Worm (Caenorhabditis elegans) whole organism, young adult: ENCODE measurements around the gene smut-1.

ENCODE experiments used
- C06A6.2 ChIP-seq: fragments of 200-800 bp; sonication (Bioruptor generic); conservative IDR thresholded peaks from 2 replicates; pipeline ENCODE4 v1.3.6; 2022; ENCODE audit warnings: missing genetic modification characterization, missing compliant biosample characterization
- ceh-91 ChIP-seq: fragments of 200-800 bp; sonication (Bioruptor generic); IDR thresholded peaks from 2 replicates; pipeline ENCODE4 v1.3.6; 2022; ENCODE audit warnings: missing genetic modification reagents, missing genetic modification characterization, missing compliant biosample characterization
- chd-7 ChIP-seq: sonication (generic microtip); optimal IDR thresholded peaks from 2 replicates; lab custom pipeline; 2016; ENCODE audit warnings: mild to moderate bottlenecking, missing genetic modification characterization, moderate library complexity, missing compliant biosample characterization
- dox-1 ChIP-seq: fragments of 200-800 bp; sonication (Bioruptor generic); IDR thresholded peaks from 2 replicates; pipeline ENCODE4 v1.3.6; 2022; ENCODE audit warnings: missing genetic modification reagents, missing genetic modification characterization, missing compliant biosample characterization
- mcd-1 ChIP-seq: fragments of 200-800 bp; sonication (Bioruptor generic); IDR thresholded peaks from 2 replicates; pipeline ENCODE4 v1.3.6; 2022; ENCODE audit warnings: missing genetic modification reagents, missing genetic modification characterization, missing compliant biosample characterization
- nhr-120 ChIP-seq: fragments of 200-800 bp; sonication (Bioruptor generic); IDR thresholded peaks from 2 replicates; pipeline ENCODE4 v1.3.6; 2022; ENCODE audit warnings: missing genetic modification characterization, missing compliant biosample characterization
- unc-62 ChIP-seq: fragments of 150-350 bp; optimal IDR thresholded peaks from 2 replicates; lab custom pipeline; 2014; ENCODE audit warnings: missing biosample characterization, missing genetic modification reagents, missing genetic modification characterization
- ztf-25 ChIP-seq: fragments of 200-800 bp; sonication (Bioruptor generic); IDR thresholded peaks from 2 replicates; pipeline ENCODE4 v1.3.6; 2022; ENCODE audit warnings: missing genetic modification reagents, missing genetic modification characterization, missing compliant biosample characterization

ce11 chrV:6107474-6107873, 10.6 kb downstream of the smut-1 start, which contains the start of gene cwf-19L1:
- TF ChIP-seq chd-7 (tag; lab: Kevin White, UChicago) (no peak), C06A6.2 (GFP tag; lab: Robert Waterston, UW) (no peak), mcd-1 (GFP tag; lab: Robert Waterston, UW) (no peak), dox-1 (GFP tag; lab: Robert Waterston, UW) (0 out of 2 replicates have a peak, but pooled peaks have one; percentile 32), nhr-120 (GFP tag; lab: Robert Waterston, UW) (no peak), unc-62 (GFP tag; lab: Kevin White, UChicago) (no peak), ceh-91 (GFP tag; lab: Robert Waterston, UW) (no peak), ztf-25 (GFP tag; lab: Robert Waterston, UW) (no peak)
